Worm (Caenorhabditis elegans): Measurements from ENCODE around the gene K05F6.8.

DNA sequence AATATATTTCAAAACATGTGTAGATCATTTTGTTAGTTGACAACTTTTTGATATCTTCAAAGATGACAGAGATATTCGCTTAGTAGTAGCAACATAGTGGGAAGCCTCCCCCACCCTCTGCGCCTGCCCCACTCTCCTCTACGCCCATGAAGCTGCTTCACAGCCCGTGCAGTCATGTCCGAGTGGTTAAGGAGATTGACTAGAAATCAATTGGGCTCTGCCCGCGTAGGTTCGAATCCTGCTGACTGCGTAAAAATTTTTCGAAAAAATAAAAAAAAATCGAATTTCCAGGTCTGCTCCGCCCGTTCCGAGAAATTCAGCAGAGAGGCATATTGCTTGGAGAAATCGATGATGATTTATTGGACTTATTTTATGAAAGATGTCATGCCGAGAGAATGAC, 47.7 kb downstream of the K05F6.8 start:
- TF ChIP-seq tbx-11 (GFP tag; IDR thresholded peaks at IDR 0.05) (no peak), flt-1 (GFP tag; IDR thresholded peaks at IDR 0.05) (0 out of 2 replicates have a peak, but pooled peaks have one; percentile 21), hmbx-1 (tag; optimal IDR thresholded peaks at IDR 0.05) (no peak), ama-1 (optimal IDR thresholded peaks at IDR 0.05) (no peak), aly-1 (tag; optimal IDR thresholded peaks at IDR 0.05) (no peak), F13C5.2 (tag; optimal IDR thresholded peaks at IDR 0.05) (no peak), ceh-13 (GFP tag; optimal IDR thresholded peaks at IDR 0.05) (no peak), hnd-1 (tag; optimal IDR thresholded peaks at IDR 0.05) (no peak), sea-1 (GFP tag; conservative IDR thresholded peaks at IDR 0.05) (no peak)

Data from whole organism, early embryonic.